Worm (Caenorhabditis elegans) whole organism, midembryonic: Measurements from ENCODE around the gene srh-180.

ENCODE experiments used
- T22C8.4 ChIP-seq: fragments of 200-800 bp; sonication (Bioruptor generic); IDR thresholded peaks from 2 replicates; pipeline ENCODE4 v1.3.6; 2022; ENCODE audit warnings: missing genetic modification characterization, missing compliant biosample characterization
- cog-1 ChIP-seq: sonication (generic microtip); optimal IDR thresholded peaks from 2 replicates; lab custom pipeline; 2016; ENCODE audit warnings: missing genetic modification characterization, missing compliant biosample characterization
- flt-1 ChIP-seq: fragments of 200-800 bp; sonication (Bioruptor generic); IDR thresholded peaks from 2 replicates; pipeline ENCODE4 v1.3.6; 2022; ENCODE audit warnings: missing genetic modification characterization, missing compliant biosample characterization
- klf-2 ChIP-seq: fragments of 200-800 bp; sonication (Bioruptor generic); conservative IDR thresholded peaks from 2 replicates; pipeline ENCODE4 v1.3.6; 2022; ENCODE audit warnings: missing genetic modification reagents, missing genetic modification characterization, missing compliant biosample characterization
- med-1 ChIP-seq: sonication (generic microtip); optimal IDR thresholded peaks from 2 replicates; lab custom pipeline; 2017; ENCODE audit warnings: missing genetic modification characterization, mild to moderate bottlenecking, missing compliant biosample characterization, antibody characterized with exemption, missing genetic modification reagents; ENCODE audit not compliant: insufficient read depth
- ref-1 ChIP-seq: fragments of 200-800 bp; sonication (Bioruptor generic); conservative IDR thresholded peaks from 2 replicates; pipeline ENCODE4 v1.3.6; 2022; ENCODE audit warnings: missing genetic modification reagents, missing genetic modification characterization, missing compliant biosample characterization
- tab-1 ChIP-seq: fragments of 200-800 bp; sonication (Bioruptor generic); IDR thresholded peaks from 2 replicates; pipeline ENCODE4 v1.3.6; 2022; ENCODE audit warnings: missing genetic modification characterization, missing compliant biosample characterization
- ztf-23 ChIP-seq: fragments of 200-800 bp; sonication (Bioruptor generic); IDR thresholded peaks from 2 replicates; pipeline ENCODE4 v1.3.6; 2022; ENCODE audit warnings: missing genetic modification reagents, missing genetic modification characterization, missing compliant biosample characterization
- ztf-29 ChIP-seq: fragments of 200-800 bp; sonication (Bioruptor generic); IDR thresholded peaks from 2 replicates; pipeline ENCODE4 v1.3.6; 2022; ENCODE audit warnings: missing genetic modification reagents, missing genetic modification characterization, missing compliant biosample characterization

srh-180 gene

DNA sequence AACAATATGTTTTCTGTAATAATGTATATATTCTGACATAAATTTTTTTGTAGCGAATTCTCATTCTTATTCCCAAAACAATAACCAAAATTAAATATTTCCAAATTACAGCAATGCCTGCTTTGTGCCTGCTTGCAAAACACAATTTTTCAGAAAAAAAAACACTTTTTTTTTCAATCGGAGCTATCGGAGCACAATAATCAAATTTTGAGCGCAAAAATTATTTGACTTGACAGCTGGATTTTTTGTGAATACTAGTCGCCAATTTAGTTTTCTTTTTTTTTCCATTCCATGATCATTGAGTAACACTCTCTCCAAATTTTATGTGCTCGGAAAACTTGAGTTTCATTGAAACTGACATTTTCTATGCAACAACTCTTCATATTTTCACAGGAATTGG, at the start of gene srh-180:
srh-180 (plus strand) TSS at position 301 of the 400 bp plus-strand sequence.
- no peak for TF ChIP-seq ref-1 (GFP tag; lab: Robert Waterston, UW)
- no peak for TF ChIP-seq ztf-23
- no peak for TF ChIP-seq med-1
- no peak for TF ChIP-seq cog-1
- no peak for TF ChIP-seq tab-1 (GFP tag; lab: Robert Waterston, UW)
- no peak for TF ChIP-seq T22C8.4 (GFP tag; lab: Robert Waterston, UW)
- TF ChIP-seq ztf-29 (GFP tag; lab: Robert Waterston, UW) = no peak
- TF ChIP-seq klf-2 (GFP tag; lab: Robert Waterston, UW) = no peak
- TF ChIP-seq flt-1 (GFP tag; lab: Robert Waterston, UW) = no peak

DNA sequence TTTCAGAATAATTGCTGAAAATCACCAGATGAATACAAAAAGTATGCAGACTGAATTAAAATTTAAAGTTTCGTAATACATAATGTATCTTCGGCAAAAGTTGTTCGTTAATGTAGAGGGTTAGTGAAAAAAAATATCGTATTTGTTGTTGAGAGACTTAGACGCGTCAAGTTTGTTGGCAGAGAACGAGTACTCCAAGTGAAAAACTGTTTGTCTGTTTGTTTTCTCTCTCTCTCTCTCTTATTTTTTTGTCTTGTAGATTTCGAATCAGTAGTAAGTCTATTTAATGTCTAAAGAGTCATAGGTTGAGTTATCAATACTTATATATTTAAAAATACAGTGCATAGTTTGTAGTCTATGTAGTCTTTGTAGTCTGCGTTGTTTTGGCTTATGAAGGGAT, 47.8 kb upstream of the srh-180 start, which contains the start of the genes fbxa-2 and T13F3.8:
fbxa-2 (minus strand) TSS at position 101 of the 400 bp plus-strand sequence.
T13F3.8 (plus strand) TSS at position 245 of the 400 bp plus-strand sequence.
- TF ChIP-seq ref-1 (GFP tag; lab: Robert Waterston, UW) (no peak), ztf-29 (GFP tag; lab: Robert Waterston, UW) (no peak), klf-2 (GFP tag; lab: Robert Waterston, UW) (no peak), T22C8.4 (GFP tag; lab: Robert Waterston, UW) (no peak), cog-1 (no peak), tab-1 (GFP tag; lab: Robert Waterston, UW) (no peak), med-1 (no peak), flt-1 (GFP tag; lab: Robert Waterston, UW) (no peak), ztf-23 (no peak)

DNA sequence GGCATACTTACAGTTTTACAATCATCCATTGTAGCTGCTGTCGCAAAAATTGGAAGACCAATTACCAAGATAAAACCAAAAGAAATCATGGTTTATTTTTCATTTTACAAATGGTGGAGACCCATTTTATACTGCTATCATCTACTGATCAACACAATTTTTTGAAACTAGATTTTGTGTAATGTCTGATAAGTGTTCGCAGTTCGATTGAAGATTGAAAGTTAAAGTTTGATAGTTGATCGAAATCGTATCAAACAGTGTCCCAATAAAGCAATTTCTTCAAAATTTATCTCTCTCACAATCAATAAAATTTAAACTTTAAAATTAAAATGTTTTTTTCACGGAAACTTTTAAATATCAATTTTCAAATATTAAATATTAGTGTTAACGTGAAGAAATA, 46.2 kb upstream of the srh-180 start, which contains the start of gene T13F3.6:
T13F3.6 (minus strand) TSS at position 101 of the 400 bp plus-strand sequence.
- TF ChIP-seq tab-1 (GFP tag; lab: Robert Waterston, UW) (no peak), ztf-29 (GFP tag; lab: Robert Waterston, UW) (no peak), klf-2 (GFP tag; lab: Robert Waterston, UW) (no peak), med-1 (no peak), cog-1 (no peak), flt-1 (GFP tag; lab: Robert Waterston, UW) (no peak), T22C8.4 (GFP tag; lab: Robert Waterston, UW) (no peak), ztf-23 (no peak), ref-1 (GFP tag; lab: Robert Waterston, UW) (no peak)

DNA sequence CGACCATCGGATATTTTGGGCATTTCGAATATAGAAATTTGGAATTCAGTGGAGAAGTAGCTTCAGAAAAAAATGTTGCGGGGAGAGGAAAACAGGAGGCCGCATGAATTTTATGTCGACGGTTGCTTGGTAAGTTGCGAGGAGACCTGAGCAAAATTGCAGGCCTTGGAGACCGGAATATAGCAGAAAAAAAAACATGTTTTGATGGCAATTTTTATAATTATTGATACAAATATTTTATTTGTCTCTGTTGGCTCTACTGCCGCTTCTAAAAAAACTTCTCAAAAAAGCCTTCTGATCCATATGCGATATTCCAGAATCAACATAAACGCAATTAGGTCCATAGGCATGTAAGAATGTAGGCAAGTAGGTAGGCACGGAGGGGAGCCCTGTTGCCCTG, 42.0 kb upstream of the srh-180 start, which contains the start of gene pacl-1:
pacl-1 (minus strand) TSS at position 101 of the 400 bp plus-strand sequence.
- TF ChIP-seq ztf-23 (no peak), klf-2 (GFP tag; lab: Robert Waterston, UW) (no peak), T22C8.4 (GFP tag; lab: Robert Waterston, UW) (no peak), cog-1 (no peak), flt-1 (GFP tag; lab: Robert Waterston, UW) (no peak), ref-1 (GFP tag; lab: Robert Waterston, UW) (no peak), ztf-29 (GFP tag; lab: Robert Waterston, UW) (no peak), tab-1 (GFP tag; lab: Robert Waterston, UW) (no peak), med-1 (no peak)

ce11 chrV:16277918-16278317, 39.4 kb upstream of the srh-180 start, which contains the start of gene cyp-37B1:
TSS of gene cyp-37B1 (plus strand) at chrV:16278116.
- TF ChIP-seq flt-1 (GFP tag; lab: Robert Waterston, UW) (no peak), med-1 (no peak), tab-1 (GFP tag; lab: Robert Waterston, UW) (no peak), klf-2 (GFP tag; lab: Robert Waterston, UW) (no peak), ztf-23 (no peak), cog-1 (no peak), ztf-29 (GFP tag; lab: Robert Waterston, UW) (no peak), ref-1 (GFP tag; lab: Robert Waterston, UW) (no peak), T22C8.4 (GFP tag; lab: Robert Waterston, UW) (no peak)

ce11 chrV:16282147-16282546, 35.2 kb upstream of the srh-180 start, which contains the start of gene F28G4.2:
TSS of gene F28G4.2 (minus strand) at chrV:16282321.
- TF ChIP-seq klf-2 (GFP tag; lab: Robert Waterston, UW) (no peak), T22C8.4 (GFP tag; lab: Robert Waterston, UW) (no peak), ztf-29 (GFP tag; lab: Robert Waterston, UW) (no peak), ztf-23 (no peak), cog-1 (no peak), tab-1 (GFP tag; lab: Robert Waterston, UW) (no peak)

ce11 chrV:16285794-16286193, 31.6 kb upstream of the srh-180 start, which contains the start of gene F28G4.4:
TSS of gene F28G4.4 (minus strand) at chrV:16285894.
- TF ChIP-seq ztf-23 (no peak), cog-1 (no peak), klf-2 (GFP tag; lab: Robert Waterston, UW) (no peak), T22C8.4 (GFP tag; lab: Robert Waterston, UW) (no peak), flt-1 (GFP tag; lab: Robert Waterston, UW) (no peak), ref-1 (GFP tag; lab: Robert Waterston, UW) (no peak), med-1 (no peak)

DNA sequence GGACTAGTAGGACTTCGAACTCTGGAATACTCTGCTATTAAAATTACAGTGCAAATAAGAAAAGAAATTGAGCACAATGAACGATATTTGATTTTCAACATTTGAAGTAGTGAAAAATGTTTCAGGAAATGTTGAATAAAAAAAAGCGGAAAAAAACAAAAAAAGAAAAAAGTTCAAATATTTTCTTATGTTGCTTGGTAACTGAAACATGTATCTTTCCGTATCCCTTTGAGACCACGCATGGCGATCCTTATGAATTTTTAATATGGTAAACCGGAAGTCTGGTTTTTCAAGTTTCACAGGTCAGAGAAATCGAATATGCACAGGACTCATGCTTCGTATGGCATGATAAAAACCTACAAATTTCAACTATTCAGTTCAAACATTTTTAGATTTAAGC, 29.7 kb upstream of the srh-180 start, which contains the start of gene F28G4.3:
F28G4.3 (minus strand) TSS at position 101 of the 400 bp plus-strand sequence.
- TF ChIP-seq T22C8.4 (GFP tag; lab: Robert Waterston, UW) (no peak), tab-1 (GFP tag; lab: Robert Waterston, UW) (no peak), ztf-23 (no peak), ref-1 (GFP tag; lab: Robert Waterston, UW) (no peak), ztf-29 (GFP tag; lab: Robert Waterston, UW) (no peak), cog-1 (no peak), klf-2 (GFP tag; lab: Robert Waterston, UW) (no peak), med-1 (no peak), flt-1 (GFP tag; lab: Robert Waterston, UW) (no peak)

- no peak for TF ChIP-seq klf-2 (GFP tag; lab: Robert Waterston, UW)
- no peak for TF ChIP-seq flt-1 (GFP tag; lab: Robert Waterston, UW)
- no peak for TF ChIP-seq med-1
- no peak for TF ChIP-seq ztf-29 (GFP tag; lab: Robert Waterston, UW)
- TF ChIP-seq cog-1 = no peak
- no peak for TF ChIP-seq ztf-23
- no peak for TF ChIP-seq T22C8.4 (GFP tag; lab: Robert Waterston, UW)
- TF ChIP-seq tab-1 (GFP tag; lab: Robert Waterston, UW) = no peak
- TF ChIP-seq ref-1 (GFP tag; lab: Robert Waterston, UW) = no peak
Observed at ce11 chrV:16292409-16292808, 24.9 kb upstream of the srh-180 start, which contains the start of gene oac-5. TSS of gene oac-5 (plus strand) at chrV:16292709.
